Worm (Caenorhabditis elegans) whole organism, L4 larva: ENCODE measurements around the gene tbc-13.
A peak's percentile ranks its signal among the peaks of the same experiment; 100 is the strongest.

Experiments used
- F26F4.8 ChIP-seq: fragments of 200-800 bp; sonication (Bioruptor generic); conservative IDR thresholded peaks from 2 replicates; pipeline ENCODE4 v1.3.6; 2022; ENCODE audit warnings: missing genetic modification characterization, missing compliant biosample characterization
- F37D6.2 ChIP-seq: sonication (generic microtip); optimal IDR thresholded peaks from 2 replicates; lab custom pipeline; 2016; ENCODE audit warnings: mild to moderate bottlenecking, missing genetic modification characterization, missing compliant biosample characterization
- Y5F2A.4 ChIP-seq: fragments of 200-800 bp; sonication (Bioruptor generic); optimal IDR thresholded peaks from 2 replicates; lab custom pipeline; 2018; ENCODE audit warnings: mild to moderate bottlenecking, missing genetic modification characterization, missing compliant biosample characterization
- ZK337.2 ChIP-seq: fragments of 200-800 bp; sonication (Bioruptor generic); IDR thresholded peaks from 2 replicates; pipeline ENCODE4 v1.3.6; 2022; ENCODE audit warnings: missing genetic modification reagents, missing genetic modification characterization, missing compliant biosample characterization
- ZK546.5 ChIP-seq, 2 experiments: sonication (generic microtip); optimal IDR thresholded peaks; 2 replicates each; lab custom pipeline; 2017; ENCODE audit warnings: missing biosample characterization in 2 of 2, missing genetic modification characterization in 2 of 2
- aha-1 ChIP-seq: fragments of 150-350 bp; peaks from one replicate; lab custom pipeline; 2014; ENCODE audit warnings: missing biosample characterization, missing genetic modification characterization
- ceh-62 ChIP-seq: sonication (generic microtip); optimal IDR thresholded peaks from 2 replicates; lab custom pipeline; 2017; ENCODE audit warnings: missing biosample characterization, missing genetic modification characterization
- ceh-82 ChIP-seq: sonication (generic microtip); optimal IDR thresholded peaks from 2 replicates; lab custom pipeline; 2017; ENCODE audit warnings: missing biosample characterization, missing genetic modification characterization
- ces-1 ChIP-seq: fragments of 150-350 bp; sonication (generic microtip); optimal IDR thresholded peaks from 4 replicates; lab custom pipeline; 2014; ENCODE audit warnings: missing biosample characterization, missing genetic modification reagents, missing genetic modification characterization
- ctbp-1 ChIP-seq: fragments of 200-800 bp; sonication (Bioruptor generic); IDR thresholded peaks from 2 replicates; pipeline ENCODE4 v1.3.6; 2022; ENCODE audit warnings: missing genetic modification reagents, missing genetic modification characterization, missing compliant biosample characterization
- daf-12 ChIP-seq: fragments of 150-350 bp; optimal IDR thresholded peaks from 2 replicates; lab custom pipeline; 2014; ENCODE audit warnings: missing biosample characterization, missing genetic modification reagents, missing genetic modification characterization
- daf-16 ChIP-seq, 3 experiments: sonication (generic microtip); optimal IDR thresholded peaks; 2 replicates each; lab custom pipeline; 2016 to 2017; ENCODE audit warnings: missing genetic modification characterization in 3 of 3, missing genetic modification reagents in 3 of 3, mild to moderate bottlenecking in 2 of 3, missing compliant biosample characterization in 2 of 3, missing biosample characterization in 1 of 3, moderate library complexity in 1 of 3
- daf-19 ChIP-seq: fragments of 200-800 bp; sonication (Bioruptor generic); conservative IDR thresholded peaks from 2 replicates; pipeline ENCODE4 v1.3.6; 2022; ENCODE audit warnings: missing genetic modification characterization, missing compliant biosample characterization
- daf-8 ChIP-seq: fragments of 200-800 bp; sonication (Bioruptor generic); IDR thresholded peaks from 2 replicates; pipeline ENCODE4 v1.3.6; 2022; ENCODE audit warnings: missing genetic modification characterization, missing compliant biosample characterization
- egl-43 ChIP-seq: fragments of 200-800 bp; sonication (Bioruptor generic); IDR thresholded peaks from 2 replicates; pipeline ENCODE4 v1.3.6; 2022; ENCODE audit warnings: missing genetic modification reagents, missing genetic modification characterization, missing compliant biosample characterization
- fkh-10 ChIP-seq: fragments of 150-350 bp; optimal IDR thresholded peaks from 2 replicates; lab custom pipeline; 2014; ENCODE audit warnings: missing biosample characterization, missing genetic modification reagents, missing genetic modification characterization
- fos-1 ChIP-seq: fragments of 150-350 bp; optimal IDR thresholded peaks from 2 replicates; lab custom pipeline; 2014; ENCODE audit warnings: missing biosample characterization, missing genetic modification characterization
- hlh-30 ChIP-seq: sonication (generic microtip); optimal IDR thresholded peaks from 2 replicates; lab custom pipeline; 2017; ENCODE audit warnings: antibody characterized with exemption, mild to moderate bottlenecking, missing genetic modification characterization, missing compliant biosample characterization; ENCODE audit not compliant: insufficient read depth
- jun-1 ChIP-seq: fragments of 150-350 bp; optimal IDR thresholded peaks from 2 replicates; lab custom pipeline; 2014; ENCODE audit warnings: missing biosample characterization, missing genetic modification reagents, missing genetic modification characterization
- lin-1 ChIP-seq: fragments of 200-800 bp; sonication (Bioruptor generic); IDR thresholded peaks from 2 replicates; pipeline ENCODE4 v1.3.6; 2022; ENCODE audit warnings: missing genetic modification reagents, missing genetic modification characterization, missing compliant biosample characterization
- lin-13 ChIP-seq: fragments of 150-350 bp; optimal IDR thresholded peaks from 2 replicates; lab custom pipeline; 2014; ENCODE audit warnings: missing biosample characterization, missing genetic modification reagents, missing genetic modification characterization
- lin-15B ChIP-seq: fragments of 150-350 bp; sonication (generic microtip); optimal IDR thresholded peaks from 3 replicates; lab custom pipeline; 2014; ENCODE audit warnings: missing biosample characterization, missing genetic modification characterization
- lin-29 ChIP-seq: fragments of 200-800 bp; sonication (Bioruptor generic); IDR thresholded peaks from 2 replicates; pipeline ENCODE4 v1.3.6; 2022; ENCODE audit warnings: missing genetic modification reagents, missing genetic modification characterization, missing compliant biosample characterization
- lin-38 ChIP-seq: fragments of 200-800 bp; sonication (Bioruptor generic); IDR thresholded peaks from 2 replicates; pipeline ENCODE4 v1.3.6; 2022; ENCODE audit warnings: missing genetic modification reagents, missing genetic modification characterization, missing compliant biosample characterization
- lin-39 ChIP-seq: fragments of 150-350 bp; optimal IDR thresholded peaks from 2 replicates; lab custom pipeline; 2014; ENCODE audit warnings: missing biosample characterization, missing genetic modification reagents, missing genetic modification characterization
- lsy-2 ChIP-seq, 2 experiments: fragments of 150-350 bp in 1 of 2; sonication (generic microtip) in 1 of 2; optimal IDR thresholded peaks; 2 replicates each; lab custom pipeline; 2014 to 2017; ENCODE audit warnings: missing biosample characterization in 2 of 2, missing genetic modification characterization in 2 of 2
- mdt-29 ChIP-seq: fragments of 200-800 bp; sonication (Bioruptor generic); IDR thresholded peaks from 2 replicates; pipeline ENCODE4 v1.3.6; 2022; ENCODE audit warnings: missing genetic modification reagents, missing genetic modification characterization, missing compliant biosample characterization
- mes-2 ChIP-seq: sonication (generic microtip); optimal IDR thresholded peaks from 2 replicates; lab custom pipeline; 2016; ENCODE audit warnings: missing genotype, mild to moderate bottlenecking, missing genetic modification characterization, missing compliant biosample characterization; ENCODE audit not compliant: poor library complexity, severe bottlenecking
- mxl-2 ChIP-seq: fragments of 200-800 bp; sonication (Bioruptor generic); conservative IDR thresholded peaks from 2 replicates; pipeline ENCODE4 v1.3.6; 2022; ENCODE audit warnings: missing genetic modification reagents, missing genetic modification characterization, missing compliant biosample characterization
- mxl-3 ChIP-seq: fragments of 200-800 bp; sonication (Bioruptor generic); optimal IDR thresholded peaks from 2 replicates; lab custom pipeline; 2018; ENCODE audit warnings: mild to moderate bottlenecking, missing genetic modification characterization, missing compliant biosample characterization
- nhr-10 ChIP-seq: fragments of 150-350 bp; optimal IDR thresholded peaks from 2 replicates; lab custom pipeline; 2014; ENCODE audit warnings: missing biosample characterization, missing genetic modification characterization
- nhr-11 ChIP-seq: fragments of 150-350 bp; optimal IDR thresholded peaks from 2 replicates; lab custom pipeline; 2014; ENCODE audit warnings: missing biosample characterization, missing genetic modification characterization
- nhr-237 ChIP-seq: sonication (generic microtip); optimal IDR thresholded peaks from 2 replicates; lab custom pipeline; 2017; ENCODE audit warnings: missing biosample characterization, missing genetic modification characterization
- nhr-77 ChIP-seq: fragments of 150-350 bp; optimal IDR thresholded peaks from 2 replicates; lab custom pipeline; 2014; ENCODE audit warnings: missing biosample characterization, missing genetic modification characterization
- pha-4 ChIP-seq, 2 experiments: fragments of 150-350 bp in 1 of 2; fragments of 200-800 bp in 1 of 2; sonication (Bioruptor generic) in 1 of 2; IDR thresholded peaks in 1 of 2; optimal IDR thresholded peaks in 1 of 2; 2 replicates each; pipeline versions ENCODE4 v1.3.6 to Lab custom; 2014 to 2022; ENCODE audit warnings: missing genetic modification characterization in 2 of 2, missing genetic modification reagents in 2 of 2, missing biosample characterization in 1 of 2, missing compliant biosample characterization in 1 of 2
- pqm-1 ChIP-seq: sonication (generic microtip); optimal IDR thresholded peaks from 2 replicates; lab custom pipeline; 2017; ENCODE audit warnings: missing biosample characterization, missing genetic modification characterization
- rbr-2 ChIP-seq: sonication (generic microtip); optimal IDR thresholded peaks from 2 replicates; lab custom pipeline; 2016; ENCODE audit warnings: missing genotype, missing genetic modification characterization, missing compliant biosample characterization
- sdz-12 ChIP-seq: fragments of 200-800 bp; sonication (Bioruptor generic); optimal IDR thresholded peaks from 2 replicates; lab custom pipeline; 2018; ENCODE audit warnings: mild to moderate bottlenecking, missing genetic modification characterization, missing compliant biosample characterization
- set-16 ChIP-seq: fragments of 200-800 bp; sonication (Bioruptor generic); IDR thresholded peaks from 2 replicates; pipeline ENCODE4 v1.3.6; 2022; ENCODE audit warnings: missing genetic modification reagents, missing genetic modification characterization, missing compliant biosample characterization
- skn-1 ChIP-seq: fragments of 150-350 bp; optimal IDR thresholded peaks from 2 replicates; lab custom pipeline; 2014; ENCODE audit warnings: missing biosample characterization, missing genetic modification characterization
- snpc-4 ChIP-seq: fragments of 150-350 bp; optimal IDR thresholded peaks from 2 replicates; lab custom pipeline; 2014; ENCODE audit warnings: missing biosample characterization, missing genetic modification characterization
- tag-97 ChIP-seq: fragments of 200-800 bp; sonication (Bioruptor generic); IDR thresholded peaks from 2 replicates; pipeline ENCODE4 v1.3.6; 2022; ENCODE audit warnings: missing genetic modification characterization, missing compliant biosample characterization
- tra-1 ChIP-seq: fragments of 200-800 bp; sonication (Bioruptor generic); IDR thresholded peaks from 2 replicates; pipeline ENCODE4 v1.3.6; 2022; ENCODE audit warnings: missing genetic modification reagents, missing genetic modification characterization, missing compliant biosample characterization
- unc-130 ChIP-seq: sonication (generic microtip); optimal IDR thresholded peaks from 2 replicates; lab custom pipeline; 2016; ENCODE audit warnings: missing genetic modification reagents, missing genetic modification characterization, missing compliant biosample characterization
- unc-62 ChIP-seq, 3 experiments: fragments of 150-350 bp in 1 of 3; sonication (generic microtip); optimal IDR thresholded peaks in 2 of 3; peaks in 1 of 3; 1 replicate in 1 of 3; 2 replicates in 2 of 3; lab custom pipeline; 2014 to 2017; ENCODE audit warnings: missing biosample characterization in 3 of 3, missing genetic modification characterization in 3 of 3, missing genetic modification reagents in 3 of 3, missing genotype in 1 of 3
- zfp-2 ChIP-seq: sonication (generic microtip); optimal IDR thresholded peaks from 2 replicates; lab custom pipeline; 2016; ENCODE audit warnings: mild to moderate bottlenecking, missing genetic modification characterization, missing compliant biosample characterization
- zfp-3 ChIP-seq: fragments of 200-800 bp; sonication (Bioruptor generic); conservative IDR thresholded peaks from 2 replicates; pipeline ENCODE4 v1.3.6; 2022; ENCODE audit warnings: missing genetic modification reagents, missing genetic modification characterization, missing compliant biosample characterization

Gene tbc-13

DNA sequence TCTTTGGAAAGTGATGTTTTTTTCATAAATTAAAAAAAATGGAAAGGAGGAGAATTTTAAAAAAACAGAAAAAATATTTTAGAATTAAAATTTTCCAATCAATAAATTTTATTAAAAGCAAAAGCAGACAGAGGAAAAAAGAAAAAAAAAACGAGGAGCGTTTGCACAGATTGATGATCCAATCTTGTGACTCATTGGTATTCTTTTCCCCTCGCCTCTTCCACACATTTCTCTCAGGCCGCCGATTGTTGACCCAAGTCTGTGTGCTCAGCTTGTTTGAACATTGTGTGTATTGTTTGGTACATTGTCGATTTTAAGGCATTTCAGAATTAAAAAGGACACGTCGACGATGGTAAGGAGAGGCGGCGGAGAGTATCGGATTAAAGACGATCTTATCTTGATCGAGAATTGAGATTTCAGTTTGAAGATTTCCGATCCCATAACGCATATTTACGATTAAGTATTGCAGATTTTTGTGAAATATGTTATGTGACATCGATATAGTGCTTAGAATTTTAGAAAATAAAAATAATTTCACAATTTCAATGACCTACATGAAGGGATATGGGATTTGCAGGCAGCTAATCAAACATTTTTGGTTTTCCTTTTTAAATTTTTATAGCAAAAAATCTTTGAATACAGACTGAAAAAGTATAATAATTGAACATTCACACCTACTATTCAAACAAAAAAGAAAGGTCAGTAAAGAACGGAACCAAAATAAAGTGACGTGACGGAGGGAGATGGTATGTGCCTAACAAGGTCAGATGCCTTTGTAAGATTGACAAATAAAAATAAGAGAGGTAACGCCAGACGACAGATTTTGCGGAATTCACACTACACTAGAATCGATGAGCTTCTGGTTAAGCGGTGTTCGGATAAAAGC is 31.0 kb downstream of the tbc-13 start (continued):
- TF ChIP-seq Y5F2A.4: no peak
- no peak for TF ChIP-seq fos-1 (tag; lab: Kevin White, UChicago)
- TF ChIP-seq set-16 (GFP tag; lab: Robert Waterston, UW): no peak
- TF ChIP-seq snpc-4: no peak
- TF ChIP-seq daf-8: no peak
- TF ChIP-seq ceh-82 (tag; lab: Kevin White, UChicago): no peak
- TF ChIP-seq mes-2 (tag; lab: Kevin White, UChicago): no peak
- TF ChIP-seq daf-16 (GFP tag; optimal IDR thresholded peaks at IDR 0.05; lab: Kevin White, UChicago): no peak
- peak; percentile 1 for TF ChIP-seq daf-16 (tag; optimal IDR thresholded peaks at IDR 0.05; lab: Kevin White, UChicago)
- no peak for TF ChIP-seq rbr-2
- TF ChIP-seq pqm-1: no peak
- TF ChIP-seq ZK546.5 (tag; optimal IDR thresholded peaks at IDR 0.05; lab: Kevin White, UChicago): no peak
- TF ChIP-seq nhr-237 (tag; lab: Kevin White, UChicago): no peak
- no peak for TF ChIP-seq mdt-29
- no peak for TF ChIP-seq F37D6.2
- TF ChIP-seq mxl-3 (GFP tag; lab: Kevin White, UChicago): no peak
- peak; percentile 55 for TF ChIP-seq hlh-30 (tag; lab: Kevin White, UChicago)
- TF ChIP-seq pha-4 (GFP tag; IDR thresholded peaks at IDR 0.05; lab: Robert Waterston, UW): no peak
- TF ChIP-seq pha-4 (tag; optimal IDR thresholded peaks at IDR 0.05; lab: Kevin White, UChicago): peak; percentile 71
- TF ChIP-seq sdz-12 (GFP tag; lab: Kevin White, UChicago): no peak

DNA sequence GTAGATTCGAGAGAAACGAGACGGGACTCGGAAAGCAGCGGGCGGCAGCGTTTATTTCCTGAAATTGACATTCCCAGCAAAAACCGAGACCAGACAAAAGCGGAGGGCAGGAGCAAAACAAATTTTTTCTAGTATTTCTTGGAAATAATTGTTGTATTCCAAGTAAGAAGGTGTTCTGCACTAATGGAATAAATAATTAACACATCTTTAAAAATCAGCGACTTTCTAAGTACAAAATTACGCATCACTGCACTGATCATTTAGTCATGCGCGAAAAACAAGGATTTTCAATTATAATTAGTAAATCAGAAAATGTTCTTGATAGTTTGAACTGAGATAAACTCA is 31.6 kb downstream of the tbc-13 start:
- TF ChIP-seq lin-29 (no peak), egl-43 (GFP tag; lab: Robert Waterston, UW) (peak; percentile 63), aha-1 (peak; percentile 57), F26F4.8 (GFP tag; lab: Robert Waterston, UW) (no peak), ceh-62 (tag; lab: Kevin White, UChicago) (no peak), skn-1 (tag; lab: Kevin White, UChicago) (no peak), daf-19 (GFP tag; lab: Robert Waterston, UW) (no peak), daf-12 (tag; lab: Kevin White, UChicago) (no peak), tag-97 (GFP tag; lab: Robert Waterston, UW) (no peak), F37D6.2 (no peak), unc-130 (GFP tag; lab: Kevin White, UChicago) (no peak), nhr-11 (tag; lab: Kevin White, UChicago) (peak; percentile 65), jun-1 (no peak), lin-1 (no peak), lin-38 (GFP tag; lab: Robert Waterston, UW) (no peak), nhr-10 (tag; lab: Kevin White, UChicago) (no peak), lin-39 (tag; lab: Kevin White, UChicago) (no peak), nhr-77 (tag; lab: Kevin White, UChicago) (no peak), zfp-3 (no peak), rbr-2 (peak; percentile 6), ctbp-1 (GFP tag; lab: Robert Waterston, UW) (peak; percentile 39; the same call in 1 of the 2 replicates), ZK337.2 (GFP tag; lab: Robert Waterston, UW) (no peak), mxl-2 (GFP tag; lab: Robert Waterston, UW) (no peak), lsy-2 (tag; optimal IDR thresholded peaks at IDR 0.05; lab: Kevin White, UChicago) (no peak), lin-15B (no peak), fkh-10 (peak; percentile 12), lin-13 (GFP tag; lab: Kevin White, UChicago) (no peak), unc-62 (GFP tag; optimal IDR thresholded peaks at IDR 0.05 in 1 of 2; lab: Kevin White, UChicago) (no peak), unc-62 (tag; optimal IDR thresholded peaks at IDR 0.05; lab: Kevin White, UChicago) (no peak), ces-1 (GFP tag; lab: Kevin White, UChicago) (no peak), zfp-2 (tag; lab: Kevin White, UChicago) (no peak), tra-1 (GFP tag; lab: Robert Waterston, UW) (no peak)
- TF ChIP-seq, all 104 proteins: peak for 6
